Fruit fly (Drosophila melanogaster): Measurements from ENCODE around the gene Hgsnat.

Hgsnat gene

DNA sequence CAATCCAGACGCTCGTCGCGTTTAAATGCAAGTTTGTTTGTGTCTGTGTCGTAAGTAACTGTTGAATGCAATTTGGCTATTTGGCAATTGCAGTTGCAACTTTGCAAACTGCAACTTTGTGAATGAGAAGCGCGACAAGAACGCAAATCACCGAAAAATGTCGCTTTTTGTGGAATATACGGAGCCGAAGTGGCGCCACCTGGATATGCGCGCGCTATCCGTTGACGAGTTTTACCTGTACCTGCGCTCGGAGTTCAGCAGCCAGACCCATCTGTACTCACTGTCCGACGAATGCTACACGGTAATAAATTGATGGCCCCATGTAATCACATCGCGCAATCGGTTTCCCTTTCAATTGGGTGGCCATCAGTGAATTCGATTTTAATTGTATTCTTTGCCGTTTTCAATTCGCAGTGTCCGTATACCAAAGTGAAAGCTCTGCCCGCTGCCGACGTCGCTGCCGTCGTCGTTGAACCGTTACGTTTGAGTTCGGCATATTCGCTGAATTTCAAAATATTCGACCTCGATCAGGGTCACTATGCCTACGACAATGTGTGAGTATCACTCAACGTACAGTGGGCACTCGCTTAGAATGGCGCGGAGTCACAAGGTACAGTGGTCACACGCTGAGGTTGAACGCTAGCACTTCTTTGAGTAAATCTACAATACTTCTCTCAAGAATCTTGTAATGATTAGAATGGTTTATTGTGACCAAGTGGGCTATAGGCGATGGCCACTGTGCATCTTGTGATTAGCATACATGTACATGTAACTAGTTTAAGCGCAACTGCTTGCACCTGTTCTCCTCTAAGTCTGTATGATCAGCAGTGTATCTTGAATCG lies 731 bp downstream of the Hgsnat start:
- no peak for TF ChIP-seq insv (optimal IDR thresholded peaks at IDR 0.05)

- no peak for TF ChIP-seq h (optimal IDR thresholded peaks at IDR 0.05)
- TF ChIP-seq ttk (optimal IDR thresholded peaks at IDR 0.05), result no peak
- TF ChIP-seq psq (optimal IDR thresholded peaks at IDR 0.05), result no peak
- TF ChIP-seq insv (optimal IDR thresholded peaks at IDR 0.05), result no peak
- TF ChIP-seq Sin3A (optimal IDR thresholded peaks at IDR 0.05), result no peak
- TF ChIP-seq Myc (optimal IDR thresholded peaks at IDR 0.05), result no peak
Observed at dm6 chrX:4930100-4931010, 11.8 kb downstream of the Hgsnat start.

DNA sequence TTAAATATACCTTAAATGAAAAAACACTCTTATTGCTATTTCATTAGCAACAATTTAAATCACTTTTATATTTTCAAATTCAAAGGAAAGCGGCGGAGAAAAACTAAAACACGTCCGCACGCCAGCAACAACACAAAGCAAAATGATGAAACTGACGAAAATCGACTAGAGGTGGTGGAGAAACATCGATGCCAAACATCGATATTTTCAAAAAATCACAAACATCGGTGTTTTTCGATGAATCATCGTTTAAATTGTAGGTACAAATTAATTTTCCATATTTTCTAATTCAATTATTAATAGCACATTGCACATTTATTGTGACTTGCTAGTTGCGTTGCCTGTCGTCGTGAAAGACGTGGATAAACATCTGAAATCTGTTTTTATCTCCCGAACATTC lies 12.5 kb downstream of the Hgsnat start:
- TF ChIP-seq insv (optimal IDR thresholded peaks at IDR 0.05) (no peak), Sin3A (optimal IDR thresholded peaks at IDR 0.05) (no peak), psq (optimal IDR thresholded peaks at IDR 0.05) (no peak), ttk (optimal IDR thresholded peaks at IDR 0.05) (no peak), Myc (optimal IDR thresholded peaks at IDR 0.05) (no peak), h (optimal IDR thresholded peaks at IDR 0.05) (no peak)

dm6 chrX:4935979-4936843 lies 17.7 kb downstream of the Hgsnat start:
- no peak for TF ChIP-seq h (optimal IDR thresholded peaks at IDR 0.05)
- no peak for TF ChIP-seq insv (optimal IDR thresholded peaks at IDR 0.05)
- no peak for TF ChIP-seq ttk (optimal IDR thresholded peaks at IDR 0.05)
- no peak for TF ChIP-seq Sin3A (optimal IDR thresholded peaks at IDR 0.05)
- TF ChIP-seq psq (optimal IDR thresholded peaks at IDR 0.05), result no peak
- TF ChIP-seq Myc (optimal IDR thresholded peaks at IDR 0.05), result no peak

DNA sequence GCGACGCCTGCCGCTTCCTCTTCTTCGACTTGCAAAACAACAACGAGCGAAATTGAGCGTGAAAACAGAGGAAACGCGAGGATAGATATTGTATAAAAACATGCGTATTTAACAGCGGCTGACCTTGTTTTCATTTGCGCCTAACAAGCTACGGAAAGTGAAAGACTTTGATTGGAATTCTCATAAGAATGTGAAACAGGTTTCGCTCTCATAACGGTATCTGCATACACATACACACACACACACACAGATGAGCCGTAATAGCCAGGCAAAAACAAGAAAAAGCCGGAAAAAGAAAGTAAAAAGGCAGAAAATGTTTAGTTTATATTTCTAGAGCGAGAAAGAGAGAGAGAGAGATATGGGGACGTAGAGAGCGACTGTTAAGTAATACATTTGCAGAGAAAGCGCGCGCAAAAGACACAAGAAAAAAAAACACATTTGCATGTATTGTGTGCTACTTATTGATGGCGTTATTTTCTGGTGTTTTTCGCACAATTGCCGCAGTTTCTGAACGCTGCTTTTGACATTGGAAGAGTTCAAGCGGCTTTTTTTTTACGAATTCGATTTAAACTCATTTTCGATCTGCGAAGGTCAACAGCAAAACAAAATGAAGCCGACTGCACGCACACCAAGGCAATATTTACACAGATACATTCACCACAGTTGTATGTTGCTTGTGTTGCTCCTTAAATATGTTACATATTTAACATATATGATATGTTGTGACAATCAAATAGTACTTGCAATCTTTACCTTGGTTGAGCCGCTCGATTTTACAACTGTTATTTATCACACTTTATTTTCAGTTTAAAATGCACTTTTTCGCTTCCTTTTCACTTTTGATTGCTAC lies 18.9 kb downstream of the Hgsnat start:
- TF ChIP-seq psq (optimal IDR thresholded peaks at IDR 0.05) (peak; percentile 7), Sin3A (optimal IDR thresholded peaks at IDR 0.05) (no peak), Myc (optimal IDR thresholded peaks at IDR 0.05) (no peak)

dm6 chrX:4938072-4938336 lies 19.5 kb downstream of the Hgsnat start, which contains the start of gene CG44774:
Gene CG44774 (minus strand): TSS chrX:4938105.
- no peak for TF ChIP-seq Sin3A (optimal IDR thresholded peaks at IDR 0.05)
- TF ChIP-seq h (optimal IDR thresholded peaks at IDR 0.05), result no peak
- no peak for TF ChIP-seq psq (optimal IDR thresholded peaks at IDR 0.05)
- no peak for TF ChIP-seq insv (optimal IDR thresholded peaks at IDR 0.05)
- no peak for TF ChIP-seq Myc (optimal IDR thresholded peaks at IDR 0.05)
- TF ChIP-seq ttk (optimal IDR thresholded peaks at IDR 0.05), result no peak

- TF ChIP-seq Myc (optimal IDR thresholded peaks at IDR 0.05) (no peak), ttk (optimal IDR thresholded peaks at IDR 0.05) (no peak), psq (optimal IDR thresholded peaks at IDR 0.05) (no peak), Sin3A (optimal IDR thresholded peaks at IDR 0.05) (no peak), h (optimal IDR thresholded peaks at IDR 0.05) (no peak), insv (optimal IDR thresholded peaks at IDR 0.05) (no peak)
Observed at dm6 chrX:4938986-4939385, 20.5 kb downstream of the Hgsnat start, which contains the start of gene Ptp4E. Gene Ptp4E (plus strand): TSS chrX:4939128.

- TF ChIP-seq Myc (optimal IDR thresholded peaks at IDR 0.05) (no peak), ttk (optimal IDR thresholded peaks at IDR 0.05) (no peak), h (optimal IDR thresholded peaks at IDR 0.05) (no peak), Sin3A (optimal IDR thresholded peaks at IDR 0.05) (no peak), insv (optimal IDR thresholded peaks at IDR 0.05) (no peak)
Observed at dm6 chrX:4939788-4940441, 21.4 kb downstream of the Hgsnat start.

DNA sequence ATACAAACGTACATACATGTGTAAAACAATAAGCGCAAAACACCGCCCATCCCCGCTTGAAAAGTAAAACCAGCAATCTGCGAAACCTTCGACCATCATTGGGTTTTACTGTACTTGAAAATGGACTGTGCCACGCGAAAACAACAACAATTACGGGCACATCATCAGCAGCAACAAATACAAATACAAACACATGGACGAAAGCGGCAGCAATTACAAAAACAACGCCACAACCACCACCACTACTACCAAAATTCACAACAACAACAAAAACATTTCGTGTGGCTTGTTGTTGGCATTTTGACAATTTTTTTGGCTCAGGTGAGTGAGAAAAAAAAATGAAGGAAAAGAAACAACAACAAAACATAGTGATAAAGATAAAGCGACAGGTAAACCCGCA lies 22.0 kb downstream of the Hgsnat start:
- TF ChIP-seq h (optimal IDR thresholded peaks at IDR 0.05) (no peak), Sin3A (optimal IDR thresholded peaks at IDR 0.05) (no peak), Myc (optimal IDR thresholded peaks at IDR 0.05) (no peak), insv (optimal IDR thresholded peaks at IDR 0.05) (no peak), psq (optimal IDR thresholded peaks at IDR 0.05) (no peak), ttk (optimal IDR thresholded peaks at IDR 0.05) (no peak)

DNA sequence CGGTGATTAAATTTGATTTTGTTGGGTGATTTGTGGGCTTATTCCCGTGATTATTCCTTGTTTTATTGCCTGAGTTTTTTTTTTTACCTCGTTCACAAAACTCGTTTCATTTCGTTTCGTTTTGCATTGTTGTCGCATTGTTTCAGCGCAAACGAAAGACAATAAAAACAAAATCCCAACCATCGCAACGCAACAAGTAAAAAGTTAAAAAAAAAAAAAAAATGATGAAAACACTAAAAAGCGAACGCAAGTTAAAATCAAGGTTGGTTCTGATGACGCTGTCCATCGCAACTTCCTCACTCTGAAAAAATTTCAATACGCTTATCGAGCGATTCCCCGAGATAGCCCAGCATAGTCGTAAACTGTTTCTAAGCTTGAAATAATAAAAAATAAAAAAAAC lies 23.0 kb downstream of the Hgsnat start:
- TF ChIP-seq psq (optimal IDR thresholded peaks at IDR 0.05) (no peak), Myc (optimal IDR thresholded peaks at IDR 0.05) (no peak), h (optimal IDR thresholded peaks at IDR 0.05) (no peak), Sin3A (optimal IDR thresholded peaks at IDR 0.05) (no peak)

- TF ChIP-seq psq (optimal IDR thresholded peaks at IDR 0.05), result no peak
- no peak for TF ChIP-seq insv (optimal IDR thresholded peaks at IDR 0.05)
- TF ChIP-seq Myc (optimal IDR thresholded peaks at IDR 0.05), result no peak
- no peak for TF ChIP-seq Sin3A (optimal IDR thresholded peaks at IDR 0.05)
- no peak for TF ChIP-seq ttk (optimal IDR thresholded peaks at IDR 0.05)
- no peak for TF ChIP-seq h (optimal IDR thresholded peaks at IDR 0.05)
Observed at dm6 chrX:4943505-4943904, 25.0 kb downstream of the Hgsnat start.

All from Kc167 (cell line).